Worm (Caenorhabditis elegans): ENCODE data around the gene F25E2.3.

DNA sequence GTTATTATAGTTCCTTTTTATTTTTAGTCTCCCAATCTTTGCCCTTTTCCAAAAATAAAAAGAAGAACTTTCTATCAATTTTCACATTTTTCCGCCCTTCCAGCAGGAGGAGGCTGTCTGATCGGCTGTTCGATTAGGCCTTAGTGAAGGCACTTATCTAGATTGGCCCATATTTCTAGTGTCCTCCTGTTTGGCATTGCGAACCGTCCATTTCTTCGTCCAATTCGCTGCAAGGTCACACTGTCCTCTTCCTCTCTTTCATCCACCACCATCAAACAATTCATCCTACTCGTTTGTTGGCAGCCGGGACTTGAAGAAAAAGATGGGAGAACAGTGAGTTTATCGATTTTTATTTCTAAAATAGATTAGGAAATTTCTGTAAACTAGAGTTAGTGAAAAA, 40.8 kb downstream of the F25E2.3 start, which contains the start of gene T04G9.4:
- TF ChIP-seq nhr-90 (tag; optimal IDR thresholded peaks at IDR 0.05) (no peak), C17E4.6 (GFP tag; IDR thresholded peaks at IDR 0.05) (no peak), K12H6.12 (tag; optimal IDR thresholded peaks at IDR 0.05) (no peak), ccch-3 (GFP tag; optimal IDR thresholded peaks at IDR 0.05) (no peak), aptf-2 (GFP tag; conservative IDR thresholded peaks at IDR 0.05) (no peak), rpc-1 (optimal IDR thresholded peaks at IDR 0.05) (no peak), rpc-1 (tag; optimal IDR thresholded peaks at IDR 0.05) (no peak), F57C9.4 (tag; optimal IDR thresholded peaks at IDR 0.05) (no peak), cebp-1 (GFP tag; IDR thresholded peaks at IDR 0.05) (no peak), cebp-1 (tag; optimal IDR thresholded peaks at IDR 0.05) (no peak), ztf-26 (tag; optimal IDR thresholded peaks at IDR 0.05) (no peak), lag-1 (GFP tag; IDR thresholded peaks at IDR 0.05) (no peak)

All from whole organism, young adult.